Worm (Caenorhabditis elegans) whole organism, L4 larva: ENCODE measurements around the gene R10E9.2.

Experiments
- D1046.2 ChIP-seq: fragments of 200-800 bp; sonication (Bioruptor generic); IDR thresholded peaks from 2 replicates; pipeline ENCODE4 v1.3.6; 2022; ENCODE audit warnings: missing genetic modification characterization, missing compliant biosample characterization
- F10B5.3 ChIP-seq: sonication (generic microtip); optimal IDR thresholded peaks from 2 replicates; lab custom pipeline; 2016; ENCODE audit warnings: mild to moderate bottlenecking, missing genetic modification characterization, missing compliant biosample characterization
- T26A8.4 ChIP-seq: fragments of 200-800 bp; sonication (Bioruptor generic); IDR thresholded peaks from 2 replicates; pipeline ENCODE4 v1.3.6; 2022; ENCODE audit warnings: missing genetic modification characterization, missing compliant biosample characterization
- Y75B8A.6 ChIP-seq: fragments of 200-800 bp; sonication (Bioruptor generic); IDR thresholded peaks from 2 replicates; pipeline ENCODE4 v1.3.6; 2022; ENCODE audit warnings: missing genetic modification reagents, missing genetic modification characterization, missing compliant biosample characterization
- ZK337.2 ChIP-seq: fragments of 200-800 bp; sonication (Bioruptor generic); IDR thresholded peaks from 2 replicates; pipeline ENCODE4 v1.3.6; 2022; ENCODE audit warnings: missing genetic modification reagents, missing genetic modification characterization, missing compliant biosample characterization
- aha-1 ChIP-seq: fragments of 150-350 bp; peaks from one replicate; lab custom pipeline; 2014; ENCODE audit warnings: missing biosample characterization, missing genetic modification characterization
- ceh-28 ChIP-seq: fragments of 150-350 bp; optimal IDR thresholded peaks from 2 replicates; lab custom pipeline; 2014; ENCODE audit warnings: missing biosample characterization, missing genetic modification reagents, missing genetic modification characterization
- ceh-32 ChIP-seq: sonication (generic microtip); optimal IDR thresholded peaks from 2 replicates; lab custom pipeline; 2016; ENCODE audit warnings: mild to moderate bottlenecking, missing genetic modification characterization, missing compliant biosample characterization; ENCODE audit not compliant: poor library complexity
- ctbp-1 ChIP-seq: fragments of 200-800 bp; sonication (Bioruptor generic); IDR thresholded peaks from 2 replicates; pipeline ENCODE4 v1.3.6; 2022; ENCODE audit warnings: missing genetic modification reagents, missing genetic modification characterization, missing compliant biosample characterization
- dmd-6 ChIP-seq: fragments of 200-800 bp; sonication (Bioruptor generic); IDR thresholded peaks from 2 replicates; pipeline ENCODE4 v1.3.6; 2022; ENCODE audit warnings: missing genetic modification reagents, missing genetic modification characterization, missing compliant biosample characterization
- dmd-8 ChIP-seq: fragments of 200-800 bp; sonication (Bioruptor generic); IDR thresholded peaks from 2 replicates; pipeline ENCODE4 v1.3.6; 2022; ENCODE audit warnings: missing genetic modification characterization, missing compliant biosample characterization
- dpl-1 ChIP-seq: fragments of 150-350 bp; optimal IDR thresholded peaks from 2 replicates; lab custom pipeline; 2014; ENCODE audit warnings: missing biosample characterization, missing genetic modification reagents, missing genetic modification characterization
- egl-43 ChIP-seq: fragments of 200-800 bp; sonication (Bioruptor generic); IDR thresholded peaks from 2 replicates; pipeline ENCODE4 v1.3.6; 2022; ENCODE audit warnings: missing genetic modification reagents, missing genetic modification characterization, missing compliant biosample characterization
- hlh-11 ChIP-seq: fragments of 200-800 bp; sonication (Bioruptor generic); optimal IDR thresholded peaks from 2 replicates; lab custom pipeline; 2018; ENCODE audit warnings: mild to moderate bottlenecking, missing genetic modification characterization, missing compliant biosample characterization
- jun-1 ChIP-seq: fragments of 150-350 bp; optimal IDR thresholded peaks from 2 replicates; lab custom pipeline; 2014; ENCODE audit warnings: missing biosample characterization, missing genetic modification reagents, missing genetic modification characterization
- lim-7 ChIP-seq: fragments of 200-800 bp; sonication (Bioruptor generic); IDR thresholded peaks from 2 replicates; pipeline ENCODE4 v1.3.6; 2022; ENCODE audit warnings: missing genetic modification characterization, missing compliant biosample characterization
- lin-15B ChIP-seq: fragments of 150-350 bp; sonication (generic microtip); optimal IDR thresholded peaks from 3 replicates; lab custom pipeline; 2014; ENCODE audit warnings: missing biosample characterization, missing genetic modification characterization
- mdt-29 ChIP-seq: fragments of 200-800 bp; sonication (Bioruptor generic); IDR thresholded peaks from 2 replicates; pipeline ENCODE4 v1.3.6; 2022; ENCODE audit warnings: missing genetic modification reagents, missing genetic modification characterization, missing compliant biosample characterization
- mes-2 ChIP-seq: sonication (generic microtip); optimal IDR thresholded peaks from 2 replicates; lab custom pipeline; 2016; ENCODE audit warnings: missing genotype, mild to moderate bottlenecking, missing genetic modification characterization, missing compliant biosample characterization; ENCODE audit not compliant: poor library complexity, severe bottlenecking
- mxl-3 ChIP-seq: fragments of 200-800 bp; sonication (Bioruptor generic); optimal IDR thresholded peaks from 2 replicates; lab custom pipeline; 2018; ENCODE audit warnings: mild to moderate bottlenecking, missing genetic modification characterization, missing compliant biosample characterization
- nhr-11 ChIP-seq: fragments of 150-350 bp; optimal IDR thresholded peaks from 2 replicates; lab custom pipeline; 2014; ENCODE audit warnings: missing biosample characterization, missing genetic modification characterization
- nhr-237 ChIP-seq: sonication (generic microtip); optimal IDR thresholded peaks from 2 replicates; lab custom pipeline; 2017; ENCODE audit warnings: missing biosample characterization, missing genetic modification characterization
- nhr-28 ChIP-seq: fragments of 150-350 bp; optimal IDR thresholded peaks from 2 replicates; lab custom pipeline; 2014; ENCODE audit warnings: missing biosample characterization, missing genetic modification characterization
- nhr-41 ChIP-seq: fragments of 200-800 bp; sonication (Bioruptor generic); IDR thresholded peaks from 2 replicates; pipeline ENCODE4 v1.3.6; 2022; ENCODE audit warnings: missing genetic modification reagents, missing genetic modification characterization, missing compliant biosample characterization
- nhr-76 ChIP-seq: fragments of 150-350 bp; optimal IDR thresholded peaks from 2 replicates; lab custom pipeline; 2014; ENCODE audit warnings: missing biosample characterization, missing genetic modification characterization
- pha-4 ChIP-seq, 2 experiments: fragments of 150-350 bp in 1 of 2; fragments of 200-800 bp in 1 of 2; sonication (Bioruptor generic) in 1 of 2; IDR thresholded peaks in 1 of 2; optimal IDR thresholded peaks in 1 of 2; 2 replicates each; pipeline versions ENCODE4 v1.3.6 to Lab custom; 2014 to 2022; ENCODE audit warnings: missing genetic modification characterization in 2 of 2, missing genetic modification reagents in 2 of 2, missing biosample characterization in 1 of 2, missing compliant biosample characterization in 1 of 2
- sdz-12 ChIP-seq: fragments of 200-800 bp; sonication (Bioruptor generic); optimal IDR thresholded peaks from 2 replicates; lab custom pipeline; 2018; ENCODE audit warnings: mild to moderate bottlenecking, missing genetic modification characterization, missing compliant biosample characterization
- snpc-1.2 ChIP-seq: fragments of 200-800 bp; sonication (Bioruptor generic); IDR thresholded peaks from 2 replicates; pipeline ENCODE4 v1.3.6; 2022; ENCODE audit warnings: missing genetic modification reagents, missing genetic modification characterization, missing compliant biosample characterization
- tag-97 ChIP-seq: fragments of 200-800 bp; sonication (Bioruptor generic); IDR thresholded peaks from 2 replicates; pipeline ENCODE4 v1.3.6; 2022; ENCODE audit warnings: missing genetic modification characterization, missing compliant biosample characterization
- unc-130 ChIP-seq: sonication (generic microtip); optimal IDR thresholded peaks from 2 replicates; lab custom pipeline; 2016; ENCODE audit warnings: missing genetic modification reagents, missing genetic modification characterization, missing compliant biosample characterization
- unc-39 ChIP-seq: sonication (generic microtip); optimal IDR thresholded peaks from 2 replicates; lab custom pipeline; 2017; ENCODE audit warnings: missing biosample characterization, missing genetic modification characterization
- unc-62 ChIP-seq, 3 experiments: fragments of 150-350 bp in 1 of 3; sonication (generic microtip); optimal IDR thresholded peaks in 2 of 3; peaks in 1 of 3; 1 replicate in 1 of 3; 2 replicates in 2 of 3; lab custom pipeline; 2014 to 2017; ENCODE audit warnings: missing biosample characterization in 3 of 3, missing genetic modification characterization in 3 of 3, missing genetic modification reagents in 3 of 3, missing genotype in 1 of 3
- vab-7 ChIP-seq: fragments of 200-800 bp; sonication (Bioruptor generic); IDR thresholded peaks from 2 replicates; pipeline ENCODE4 v1.3.6; 2022; ENCODE audit warnings: missing genetic modification reagents, missing genetic modification characterization, missing compliant biosample characterization
- zag-1 ChIP-seq: fragments of 150-350 bp; optimal IDR thresholded peaks from 2 replicates; lab custom pipeline; 2014; ENCODE audit warnings: missing biosample characterization, missing genetic modification characterization

The R10E9.2 gene

DNA sequence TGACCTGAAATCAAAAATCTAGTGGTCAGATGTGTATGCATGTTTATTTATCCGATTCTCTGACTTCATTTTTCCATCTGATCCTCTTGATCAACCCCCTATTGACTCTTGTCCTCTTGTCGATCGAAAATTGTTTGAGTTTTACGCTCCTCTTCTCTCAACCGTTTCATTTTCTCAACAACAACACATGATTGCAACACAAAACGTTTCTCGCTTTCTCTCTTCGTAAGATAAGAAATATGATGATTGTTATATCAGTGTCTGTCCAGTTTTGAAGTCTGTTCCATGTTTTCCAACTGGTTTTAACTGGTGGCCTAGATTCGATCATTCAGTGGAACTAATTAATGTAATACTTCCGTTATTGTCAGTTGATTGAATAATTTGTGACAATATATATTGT lies 12.1 kb downstream of the R10E9.2 start (continued):
- peak in 1 of 2 experiments; percentile 90 for TF ChIP-seq unc-62 (GFP tag; optimal IDR thresholded peaks at IDR 0.05 in 1 of 2; lab: Kevin White, UChicago)
- TF ChIP-seq unc-62 (tag; optimal IDR thresholded peaks at IDR 0.05; lab: Kevin White, UChicago) = no peak
- no peak for TF ChIP-seq dmd-8 (GFP tag; lab: Robert Waterston, UW)
- TF ChIP-seq zag-1 (tag; lab: Kevin White, UChicago) = no peak
- TF ChIP-seq dmd-6 (GFP tag; lab: Robert Waterston, UW) = no peak
- TF ChIP-seq aha-1 (tag; lab: Kevin White, UChicago) = peak; percentile 46
- TF ChIP-seq nhr-41 = no peak
- no peak for TF ChIP-seq ctbp-1 (GFP tag; lab: Robert Waterston, UW)
- no peak for TF ChIP-seq ceh-32 (tag; lab: Kevin White, UChicago)

DNA sequence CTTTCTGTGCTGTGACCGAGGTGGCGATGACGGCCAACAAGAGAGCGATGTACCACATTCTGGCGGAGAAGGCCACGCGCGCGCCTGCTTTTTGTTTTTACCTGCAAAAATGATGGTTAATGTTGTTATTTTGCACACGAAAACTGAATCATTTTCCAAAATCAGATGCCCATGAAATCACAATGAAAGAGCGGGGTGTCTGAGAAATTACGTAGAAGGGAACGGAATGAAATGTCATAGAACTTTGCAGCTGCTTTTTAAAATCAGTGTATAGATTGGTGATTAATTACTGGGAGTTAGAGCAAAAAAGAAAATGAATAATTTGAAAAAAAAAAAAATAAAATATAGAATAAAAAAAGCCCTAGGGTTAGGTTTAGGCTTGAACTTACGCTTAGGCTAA lies 28.3 kb downstream of the R10E9.2 start, which contains the start of gene npl-10:
Gene npl-10, minus strand, starts transcription at position 101 of the 400 bp plus-strand sequence.
- TF ChIP-seq D1046.2 (no peak), mdt-29 (GFP tag; lab: Robert Waterston, UW) (no peak), ceh-28 (tag; lab: Kevin White, UChicago) (no peak), dpl-1 (no peak), hlh-11 (tag; lab: Kevin White, UChicago) (no peak), unc-130 (GFP tag; lab: Kevin White, UChicago) (no peak), nhr-11 (tag; lab: Kevin White, UChicago) (no peak), lin-15B (tag; lab: Kevin White, UChicago) (no peak), mxl-3 (GFP tag; lab: Kevin White, UChicago) (no peak), jun-1 (tag; lab: Kevin White, UChicago) (no peak), tag-97 (GFP tag; lab: Robert Waterston, UW) (no peak), sdz-12 (GFP tag; lab: Kevin White, UChicago) (no peak), Y75B8A.6 (GFP tag; lab: Robert Waterston, UW) (no peak), nhr-237 (no peak), unc-39 (tag; lab: Kevin White, UChicago) (no peak), vab-7 (no peak)

DNA sequence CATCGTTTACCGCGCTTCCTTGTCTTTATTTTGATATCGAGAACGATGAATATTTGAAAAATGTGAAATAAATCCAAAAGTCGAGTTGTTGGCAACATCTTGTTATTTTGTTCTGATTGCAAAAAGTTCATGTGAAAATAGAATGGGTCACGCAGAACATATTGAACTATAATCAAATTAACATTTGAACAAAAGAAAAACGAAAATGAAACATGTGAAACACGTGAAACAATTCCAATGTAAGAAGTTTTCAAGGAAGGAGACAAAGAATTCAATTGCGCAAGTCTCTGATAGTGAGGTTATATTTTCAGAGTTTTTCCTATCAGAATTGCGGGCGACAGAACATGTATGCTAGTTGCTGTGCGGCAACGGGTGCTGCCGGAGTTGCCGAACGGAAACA lies 32.7 kb downstream of the R10E9.2 start, which contains the start of gene F37A8.2:
Gene F37A8.2, minus strand, starts transcription at position 101 of the 400 bp plus-strand sequence.
- no peak for TF ChIP-seq nhr-76 (tag; lab: Kevin White, UChicago)

DNA sequence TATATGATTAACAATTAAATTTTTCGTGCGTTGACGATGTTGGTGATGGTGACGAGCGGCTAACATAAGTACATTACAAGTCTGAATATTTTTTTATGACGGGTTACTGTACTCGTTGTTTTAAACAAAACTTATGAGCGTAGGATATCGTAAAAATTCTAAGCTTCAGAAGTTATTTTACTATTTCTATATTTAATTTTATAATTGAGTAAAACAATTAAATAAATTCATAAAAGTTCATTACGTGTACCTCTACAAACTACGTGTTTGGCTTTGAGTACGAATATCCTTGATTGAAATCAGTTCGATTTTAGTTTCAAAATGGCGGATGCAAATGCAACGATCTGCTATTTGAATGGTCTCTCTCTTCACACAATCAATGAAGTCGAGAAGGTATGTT lies 36.0 kb downstream of the R10E9.2 start, which contains the start of gene F37A8.1:
Gene F37A8.1, plus strand, starts transcription at position 301 of the 400 bp plus-strand sequence.
- TF ChIP-seq tag-97 (GFP tag; lab: Robert Waterston, UW) (no peak), snpc-1.2 (GFP tag; lab: Robert Waterston, UW) (no peak), ceh-32 (tag; lab: Kevin White, UChicago) (no peak), dpl-1 (no peak), vab-7 (no peak), T26A8.4 (GFP tag; lab: Robert Waterston, UW) (no peak), mes-2 (no peak), pha-4 (GFP tag; IDR thresholded peaks at IDR 0.05; lab: Robert Waterston, UW) (no peak), pha-4 (tag; optimal IDR thresholded peaks at IDR 0.05; lab: Kevin White, UChicago) (no peak), F10B5.3 (tag; lab: Kevin White, UChicago) (no peak), lim-7 (GFP tag; lab: Robert Waterston, UW) (no peak), egl-43 (no peak), Y75B8A.6 (GFP tag; lab: Robert Waterston, UW) (no peak), nhr-237 (no peak), ZK337.2 (GFP tag; lab: Robert Waterston, UW) (no peak), nhr-28 (tag; lab: Kevin White, UChicago) (no peak)
